Worm (Caenorhabditis elegans) whole organism, late embryonic: ENCODE results near the gene C46C2.6.

Source experiments
- ceh-9 ChIP-seq: sonication (generic microtip); optimal IDR thresholded peaks from 2 replicates; lab custom pipeline; 2016; ENCODE audit warnings: mild to moderate bottlenecking, missing genetic modification characterization, inconsistent platforms, missing compliant biosample characterization
- hlh-30 ChIP-seq: sonication (generic microtip); optimal IDR thresholded peaks from 2 replicates; lab custom pipeline; 2017; ENCODE audit warnings: antibody characterized with exemption, missing genetic modification characterization, missing compliant biosample characterization; ENCODE audit not compliant: insufficient read depth
- pha-4 ChIP-seq: fragments of 150-350 bp; optimal IDR thresholded peaks from 2 replicates; lab custom pipeline; 2018; ENCODE audit warnings: missing biosample characterization, missing genetic modification reagents, missing genetic modification characterization
- sox-4 ChIP-seq: sonication (generic microtip); optimal IDR thresholded peaks from 2 replicates; lab custom pipeline; 2017; ENCODE audit warnings: mild to moderate bottlenecking, missing genetic modification characterization, inconsistent platforms, missing compliant biosample characterization

- no peak for TF ChIP-seq pha-4 (tag; lab: Kevin White, UChicago)
- no peak for TF ChIP-seq sox-4
- TF ChIP-seq ceh-9 (tag; lab: Kevin White, UChicago): no peak
- no peak for TF ChIP-seq hlh-30 (tag; lab: Kevin White, UChicago)
Observed at ce11 chrIV:9259687-9260086, 47.5 kb downstream of the C46C2.6 start, which contains the start of gene Y11D7A.10.
